Fruit fly (Drosophila melanogaster): ENCODE data around the gene CG14877.
A peak's percentile ranks its signal among the peaks of the same experiment; 100 is the strongest.

The CG14877 gene

dm6 chr3R:15934952-15935351 is 39.1 kb upstream of the CG14877 start, which contains the start of gene Sap47 (continued):
- no peak for TF ChIP-seq sc (optimal IDR thresholded peaks at IDR 0.05)
- TF ChIP-seq sc (GFP tag; optimal IDR thresholded peaks at IDR 0.05) = no peak
- no peak for TF ChIP-seq nau (GFP tag; optimal IDR thresholded peaks at IDR 0.05)
- no peak for TF ChIP-seq D19A (tag; optimal IDR thresholded peaks at IDR 0.05)
- TF ChIP-seq NC2β (GFP tag; optimal IDR thresholded peaks at IDR 0.05) = no peak
- no peak for TF ChIP-seq CG1647 (GFP tag; optimal IDR thresholded peaks at IDR 0.05)
- no peak for TF ChIP-seq Fer1 (GFP tag; optimal IDR thresholded peaks at IDR 0.05)
- no peak for TF ChIP-seq E2f1 (GFP tag; IDR thresholded peaks at IDR 0.05)
- no peak for TF ChIP-seq cas (GFP tag; IDR thresholded peaks at IDR 0.05)
- no peak for TF ChIP-seq CG2202 (tag; optimal IDR thresholded peaks at IDR 0.05)
- TF ChIP-seq wek (GFP tag; optimal IDR thresholded peaks at IDR 0.05) = no peak
- no peak for TF ChIP-seq Antp (GFP tag; optimal IDR thresholded peaks at IDR 0.05)
- no peak for TF ChIP-seq sob (GFP tag; IDR thresholded peaks at IDR 0.05)
- peak; percentile 23 for TF ChIP-seq CG13894 (tag; optimal IDR thresholded peaks at IDR 0.05)
- no peak for TF ChIP-seq Ravus (GFP tag; IDR thresholded peaks at IDR 0.05)
- no peak for TF ChIP-seq sim (GFP tag; IDR thresholded peaks at IDR 0.05)
- TF ChIP-seq CG12391 (tag; optimal IDR thresholded peaks at IDR 0.05) = peak; percentile 28
- no peak for TF ChIP-seq slou (GFP tag; optimal IDR thresholded peaks at IDR 0.05)
- TF ChIP-seq wor (GFP tag; IDR thresholded peaks at IDR 0.05) = no peak
- no peak for TF ChIP-seq tup (GFP tag; optimal IDR thresholded peaks at IDR 0.05)
- TF ChIP-seq CG31388 (GFP tag; optimal IDR thresholded peaks at IDR 0.05) = no peak
- TF ChIP-seq CG8281 (tag; optimal IDR thresholded peaks at IDR 0.05) = no peak
- peak; percentile 49 for TF ChIP-seq CG12659 (GFP tag; optimal IDR thresholded peaks at IDR 0.05)
- no peak for TF ChIP-seq CG16863 (GFP tag; optimal IDR thresholded peaks at IDR 0.05)
- TF ChIP-seq gt (GFP tag; IDR thresholded peaks at IDR 0.05) = no peak
- TF ChIP-seq br (optimal IDR thresholded peaks at IDR 0.05) = no peak
- no peak for TF ChIP-seq Tbp (GFP tag; optimal IDR thresholded peaks at IDR 0.05)
- no peak for TF ChIP-seq CG9932 (GFP tag; IDR thresholded peaks at IDR 0.05)
- TF ChIP-seq zen2 (GFP tag; IDR thresholded peaks at IDR 0.05; ENCODE audit: partially characterized antibody) = peak; percentile 79
- TF ChIP-seq gsb-n (tag; optimal IDR thresholded peaks at IDR 0.05) = no peak
- TF ChIP-seq oc (tag; optimal IDR thresholded peaks at IDR 0.05) = no peak
- peak; percentile 20 for TF ChIP-seq trem (tag; optimal IDR thresholded peaks at IDR 0.05)
- TF ChIP-seq fd102C (GFP tag; optimal IDR thresholded peaks at IDR 0.05) = no peak
- TF ChIP-seq eyg (GFP tag; optimal IDR thresholded peaks at IDR 0.05) = no peak
- TF ChIP-seq cg (GFP tag; optimal IDR thresholded peaks at IDR 0.05) = no peak
- TF ChIP-seq nmo (GFP tag; optimal IDR thresholded peaks at IDR 0.05) = peak; percentile 21
- TF ChIP-seq CG14050 (GFP tag; IDR thresholded peaks at IDR 0.05) = no peak
- TF ChIP-seq crp (GFP tag; optimal IDR thresholded peaks at IDR 0.05) = peak; percentile 92 to 100
- peak; percentile 56 for TF ChIP-seq CG3995 (GFP tag; optimal IDR thresholded peaks at IDR 0.05)
- no peak for TF ChIP-seq Asciz (GFP tag; optimal IDR thresholded peaks at IDR 0.05)
- TF ChIP-seq Oaz (GFP tag; IDR thresholded peaks at IDR 0.05) = no peak
- TF ChIP-seq amos (GFP tag; IDR thresholded peaks at IDR 0.05; ENCODE audit: partially characterized antibody) = peak; percentile 88
- peak; percentile 40 for TF ChIP-seq exex (tag; optimal IDR thresholded peaks at IDR 0.05)
- no peak; the same call in 1 of the 2 replicates for TF ChIP-seq stc (GFP tag; IDR thresholded peaks at IDR 0.05)
- peak; percentile 67 for TF ChIP-seq Elba2 (GFP tag; optimal IDR thresholded peaks at IDR 0.05)
- TF ChIP-seq CG11695 (GFP tag; IDR thresholded peaks at IDR 0.05) = peak; percentile 32; the same call in 1 of the 3 replicates
- TF ChIP-seq seq (GFP tag; IDR thresholded peaks at IDR 0.05) = no peak
- no peak for TF ChIP-seq CG43689 (GFP tag; IDR thresholded peaks at IDR 0.05)
- no peak for TF ChIP-seq Lim3 (GFP tag; IDR thresholded peaks at IDR 0.05)
- peak; percentile 57 for TF ChIP-seq CG12769 (tag; optimal IDR thresholded peaks at IDR 0.05)
- TF ChIP-seq CG10147 (GFP tag; optimal IDR thresholded peaks at IDR 0.05) = peak; percentile 18
- no peak for TF ChIP-seq schlank (tag; optimal IDR thresholded peaks at IDR 0.05)
- TF ChIP-seq wdn (GFP tag; IDR thresholded peaks at IDR 0.05) = no peak
